Fruit fly (Drosophila melanogaster) whole organism, embryonic: Measurements from ENCODE around the gene CG31174.

ENCODE experiments used
- CG10565 ChIP-seq: fragments of 200-800 bp; sonication (Bioruptor generic); optimal IDR thresholded peaks from 3 replicates; lab custom pipeline; 2016; ENCODE audit warnings: missing biosample characterization, mild to moderate bottlenecking, missing genetic modification characterization
- CG11696 ChIP-seq: fragments of 200-800 bp; sonication (Bioruptor generic); IDR thresholded peaks from 2 replicates; pipeline ENCODE4 v1.3.6; 2022; ENCODE audit warnings: missing biosample characterization, missing genetic modification characterization
- CG12104 ChIP-seq: fragments of 200-800 bp; sonication (Bioruptor generic); optimal IDR thresholded peaks from 3 replicates; lab custom pipeline; 2016; ENCODE audit warnings: missing biosample characterization, missing genetic modification characterization
- CG12299 ChIP-seq: fragments of 200-800 bp; sonication (Bioruptor generic); optimal IDR thresholded peaks from 2 replicates; lab custom pipeline; 2018; ENCODE audit warnings: missing biosample characterization, mild to moderate bottlenecking, missing genetic modification characterization
- CG13424 ChIP-seq: fragments of 200-800 bp; sonication (Bioruptor generic); optimal IDR thresholded peaks from 2 replicates; lab custom pipeline; 2019; ENCODE audit warnings: missing biosample characterization, mild to moderate bottlenecking, missing genetic modification characterization, moderate library complexity
- CG13894 ChIP-seq: fragments of 200-800 bp; sonication (Bioruptor generic); optimal IDR thresholded peaks from 3 replicates; lab custom pipeline; 2018; ENCODE audit warnings: missing biosample characterization, mild to moderate bottlenecking, missing genetic modification characterization, moderate library complexity
- CG14441 ChIP-seq: fragments of 200-800 bp; sonication (Bioruptor generic); IDR thresholded peaks from 2 replicates; pipeline ENCODE4 v1.3.6; 2022; ENCODE audit warnings: missing biosample characterization, missing genetic modification characterization
- CG15479 ChIP-seq: fragments of 200-800 bp; sonication (Bioruptor generic); optimal IDR thresholded peaks from 3 replicates; lab custom pipeline; 2019; ENCODE audit warnings: missing biosample characterization, mild to moderate bottlenecking, missing genetic modification characterization, moderate library complexity
- CG15601 ChIP-seq: fragments of 200-800 bp; sonication (Bioruptor generic); optimal IDR thresholded peaks from 3 replicates; lab custom pipeline; 2019; ENCODE audit warnings: missing biosample characterization, mild to moderate bottlenecking, missing genetic modification characterization, moderate library complexity
- CG18011 ChIP-seq: fragments of 200-800 bp; sonication (Bioruptor generic); optimal IDR thresholded peaks from 2 replicates; lab custom pipeline; 2017; ENCODE audit warnings: missing biosample characterization, missing genetic modification characterization, mild to moderate bottlenecking, moderate library complexity, missing genotype
- CG2875 ChIP-seq: fragments of 200-800 bp; sonication (Bioruptor generic); optimal IDR thresholded peaks from 2 replicates; lab custom pipeline; 2017; ENCODE audit warnings: missing biosample characterization, mild to moderate bottlenecking, missing genetic modification characterization, missing genetic modification reagents
- CG30403 ChIP-seq: fragments of 200-800 bp; sonication (Bioruptor generic); optimal IDR thresholded peaks from 3 replicates; lab custom pipeline; 2016; ENCODE audit warnings: missing biosample characterization, missing genetic modification characterization
- CG3838 ChIP-seq: fragments of 200-800 bp; sonication (Bioruptor generic); optimal IDR thresholded peaks from 3 replicates; lab custom pipeline; 2016; ENCODE audit warnings: missing biosample characterization, missing genetic modification characterization
- CG4360 ChIP-seq: fragments of 200-800 bp; sonication (Bioruptor generic); IDR thresholded peaks from 2 replicates; pipeline ENCODE4 v1.3.6; 2022; ENCODE audit warnings: missing biosample characterization, missing genetic modification characterization
- CkIIα-i1 ChIP-seq: fragments of 200-800 bp; sonication (Bioruptor generic); IDR thresholded peaks from 2 replicates; pipeline ENCODE4 v1.3.6; 2022; ENCODE audit warnings: missing biosample characterization, missing genetic modification characterization
- D19A ChIP-seq: fragments of 200-800 bp; optimal IDR thresholded peaks from 3 replicates; lab custom pipeline; 2019; ENCODE audit warnings: missing biosample characterization, mild to moderate bottlenecking, missing genetic modification characterization, moderate library complexity
- Dad ChIP-seq: fragments of 200-800 bp; sonication (Bioruptor generic); optimal IDR thresholded peaks from 3 replicates; lab custom pipeline; 2016; ENCODE audit warnings: missing biosample characterization, missing genetic modification characterization
- Dbx ChIP-seq: fragments of 200-800 bp; sonication (Bioruptor generic); IDR thresholded peaks from 3 replicates; pipeline ENCODE4 v1.3.6; 2022; ENCODE audit warnings: missing biosample characterization, missing genetic modification characterization
- Dfd ChIP-seq, 2 experiments: fragments of >200 bp; optimal IDR thresholded peaks; 2 replicates each; lab custom pipeline; 2017; ENCODE audit warnings: missing biosample characterization in 2 of 2, missing genetic modification characterization in 2 of 2
- Dll ChIP-seq: fragments of 200-800 bp; sonication (Bioruptor generic); IDR thresholded peaks from 4 replicates; pipeline ENCODE4 v1.3.6; 2022; ENCODE audit warnings: missing biosample characterization, missing genetic modification characterization; ENCODE audit not compliant: partially characterized antibody
- Ets65A ChIP-seq: fragments of 200-800 bp; sonication (Bioruptor generic); peaks from one replicate; lab custom pipeline; 2016; ENCODE audit warnings: missing biosample characterization, missing genetic modification characterization
- Fer3 ChIP-seq: fragments of 200-800 bp; sonication (Bioruptor generic); optimal IDR thresholded peaks from 2 replicates; lab custom pipeline; 2018; ENCODE audit warnings: missing biosample characterization, mild to moderate bottlenecking, missing genetic modification characterization, moderate library complexity
- Lim3 ChIP-seq: fragments of 200-800 bp; sonication (Bioruptor generic); IDR thresholded peaks from 2 replicates; pipeline ENCODE4 v1.3.6; 2022; ENCODE audit warnings: missing biosample characterization, missing genetic modification characterization
- Med ChIP-seq: fragments of 200-800 bp; sonication (Bioruptor generic); peaks from one replicate; lab custom pipeline; 2016; ENCODE audit warnings: missing biosample characterization, missing genetic modification characterization, mild to moderate bottlenecking, inconsistent platforms, moderate library complexity
- Meics ChIP-seq: fragments of 200-800 bp; sonication (Bioruptor generic); optimal IDR thresholded peaks from 2 replicates; lab custom pipeline; 2017; ENCODE audit warnings: missing biosample characterization, mild to moderate bottlenecking, missing genetic modification characterization
- Pdp1 ChIP-seq, 2 experiments: fragments of 200-800 bp; sonication (Bioruptor generic); optimal IDR thresholded peaks; 3 replicates each; lab custom pipeline; 2016; ENCODE audit warnings: missing biosample characterization in 2 of 2, missing genetic modification characterization in 2 of 2, mild to moderate bottlenecking in 1 of 2, moderate library complexity in 1 of 2
- Tbp ChIP-seq: fragments of >200 bp; optimal IDR thresholded peaks from 2 replicates; lab custom pipeline; 2018; ENCODE audit warnings: missing biosample characterization, missing genetic modification characterization
- Trl ChIP-seq, 3 experiments: fragments of >200 bp in 2 of 3; fragments of 200-800 bp in 1 of 3; sonication (Bioruptor generic) in 1 of 3; optimal IDR thresholded peaks; 2 replicates in 1 of 3; 3 replicates in 2 of 3; lab custom pipeline; 2016 to 2017; ENCODE audit warnings: missing biosample characterization in 1 of 3, missing genetic modification characterization in 1 of 3
- Usf ChIP-seq: fragments of 200-800 bp; sonication (Bioruptor generic); optimal IDR thresholded peaks from 2 replicates; lab custom pipeline; 2017; ENCODE audit warnings: missing genotype, missing biosample characterization, missing genetic modification characterization
- cato ChIP-seq: fragments of 200-800 bp; sonication (Bioruptor generic); optimal IDR thresholded peaks from 2 replicates; lab custom pipeline; 2016; ENCODE audit warnings: missing biosample characterization, missing genetic modification characterization, borderline replicate concordance
- cwo ChIP-seq: fragments of 200-800 bp; sonication (Bioruptor generic); optimal IDR thresholded peaks from 3 replicates; lab custom pipeline; 2017; ENCODE audit warnings: missing biosample characterization, missing genetic modification characterization, mild to moderate bottlenecking, moderate library complexity, missing genetic modification reagents
- eve ChIP-seq, 2 experiments: fragments of >200 bp; optimal IDR thresholded peaks; 2 replicates each; lab custom pipeline; 2017; ENCODE audit warnings: missing biosample characterization in 2 of 2, missing genetic modification characterization in 2 of 2
- ewg ChIP-seq: fragments of 200-800 bp; sonication (Bioruptor generic); optimal IDR thresholded peaks from 3 replicates; lab custom pipeline; 2017; ENCODE audit warnings: mild to moderate bottlenecking, missing biosample characterization, missing genetic modification reagents, missing genetic modification characterization
- ftz-f1 ChIP-seq: fragments of 200-800 bp; sonication (Bioruptor generic); optimal IDR thresholded peaks from 2 replicates; lab custom pipeline; 2016; ENCODE audit warnings: missing biosample characterization, missing genetic modification characterization
- grn ChIP-seq: fragments of 200-800 bp; sonication (Bioruptor generic); optimal IDR thresholded peaks from 3 replicates; lab custom pipeline; 2017; ENCODE audit warnings: missing biosample characterization, missing genetic modification characterization
- hth ChIP-seq: fragments of >200 bp; optimal IDR thresholded peaks from 2 replicates; lab custom pipeline; 2017; ENCODE audit warnings: inconsistent platforms
- lbe ChIP-seq: fragments of 200-800 bp; sonication (Bioruptor generic); optimal IDR thresholded peaks from 2 replicates; lab custom pipeline; 2016; ENCODE audit warnings: missing biosample characterization, mild to moderate bottlenecking, missing genetic modification characterization
- oc ChIP-seq: fragments of 200-800 bp; sonication (Bioruptor generic); optimal IDR thresholded peaks from 2 replicates; lab custom pipeline; 2018; ENCODE audit warnings: missing biosample characterization, mild to moderate bottlenecking, missing genetic modification characterization, moderate library complexity
- phol ChIP-seq: fragments of 200-800 bp; sonication (Bioruptor generic); optimal IDR thresholded peaks from 3 replicates; lab custom pipeline; 2018; ENCODE audit warnings: missing biosample characterization, mild to moderate bottlenecking, missing genetic modification characterization, moderate library complexity
- pnt ChIP-seq: fragments of 200-800 bp; sonication (Bioruptor generic); optimal IDR thresholded peaks from 3 replicates; lab custom pipeline; 2016; ENCODE audit warnings: missing biosample characterization, missing genetic modification characterization
- repo ChIP-seq: fragments of 200-800 bp; sonication (Bioruptor generic); optimal IDR thresholded peaks from 2 replicates; lab custom pipeline; 2016; ENCODE audit warnings: missing biosample characterization, missing genetic modification characterization
- sd ChIP-seq: fragments of 200-800 bp; sonication (Bioruptor generic); optimal IDR thresholded peaks from 3 replicates; lab custom pipeline; 2018; ENCODE audit warnings: missing biosample characterization, mild to moderate bottlenecking, missing genetic modification characterization, moderate library complexity
- sens ChIP-seq: fragments of 200-800 bp; sonication (Bioruptor generic); peaks from one replicate; lab custom pipeline; 2016; ENCODE audit warnings: missing biosample characterization, missing genetic modification characterization
- stc ChIP-seq: fragments of 200-800 bp; sonication (Bioruptor generic); IDR thresholded peaks from 2 replicates; pipeline ENCODE4 v1.3.6; 2022; ENCODE audit warnings: missing biosample characterization, missing genetic modification characterization
- tgo ChIP-seq: fragments of 200-800 bp; sonication (Bioruptor generic); IDR thresholded peaks from 3 replicates; pipeline ENCODE4 v1.3.6; 2022; ENCODE audit warnings: missing biosample characterization, missing genetic modification characterization
- tna ChIP-seq: fragments of 200-800 bp; sonication (Bioruptor generic); IDR thresholded peaks from 2 replicates; pipeline ENCODE4 v1.3.6; 2022; ENCODE audit warnings: missing biosample characterization, missing genetic modification characterization; ENCODE audit not compliant: partially characterized antibody
- usp ChIP-seq: fragments of >200 bp; optimal IDR thresholded peaks from 2 replicates; lab custom pipeline; 2017; ENCODE audit warnings: missing biosample characterization, missing genetic modification characterization
- yki ChIP-seq: fragments of >200 bp; optimal IDR thresholded peaks from 3 replicates; lab custom pipeline; 2018

Gene CG31174

DNA sequence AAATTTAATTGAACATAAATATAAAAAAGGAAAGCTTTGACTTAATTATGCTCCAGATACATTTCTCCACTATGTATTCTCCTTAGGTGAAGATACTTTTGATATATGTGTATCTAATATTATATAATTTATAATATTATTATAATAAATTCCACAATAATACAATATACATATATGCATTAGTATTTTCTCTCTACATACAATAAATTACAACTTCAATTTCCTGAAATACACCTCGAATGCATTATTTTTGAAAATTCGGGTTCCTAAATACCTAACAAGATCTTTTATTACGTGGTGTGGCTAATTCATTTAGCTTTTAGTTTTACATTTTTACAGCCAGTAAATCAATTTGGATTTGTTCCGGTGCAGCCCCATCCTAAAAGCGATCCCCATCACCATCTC, 39.0 kb downstream of the CG31174 start (continued):
- TF ChIP-seq Trl (optimal IDR thresholded peaks at IDR 0.05; lab: Kevin White, UChicago): no peak
- no peak for TF ChIP-seq Trl (GFP tag; optimal IDR thresholded peaks at IDR 0.05; lab: Kevin White, UChicago)
- no peak for TF ChIP-seq CG11696
- no peak for TF ChIP-seq CG2875 (GFP tag; lab: Kevin White, UChicago)

DNA sequence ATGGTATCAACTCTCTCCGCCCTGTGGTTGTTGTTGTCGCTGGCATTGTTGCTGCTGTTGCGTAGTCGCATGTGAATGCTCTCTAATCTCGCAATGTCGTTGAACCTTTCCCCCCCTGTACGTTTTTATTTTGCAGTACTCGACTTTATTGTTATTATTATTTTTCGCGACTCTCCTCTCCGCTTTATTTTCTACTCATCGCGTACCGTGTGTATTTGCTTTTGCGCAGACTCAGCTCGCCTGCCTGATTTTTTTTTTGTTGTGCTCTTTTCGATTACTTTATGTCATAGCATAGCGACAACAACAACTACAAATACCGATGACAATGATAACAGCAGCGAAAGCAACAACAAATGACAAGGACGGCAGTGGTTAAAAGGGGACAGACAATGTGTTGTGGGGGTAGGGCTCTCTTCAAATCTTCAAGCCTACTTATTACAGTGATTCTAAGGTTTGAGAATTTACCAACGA, 39.8 kb downstream of the CG31174 start:
- TF ChIP-seq tgo (0 out of 3 replicates have a peak, but pooled peaks have one; percentile 1), CG12299 (tag; lab: Kevin White, UChicago) (no peak), CG15479 (GFP tag; lab: Kevin White, UChicago) (peak; percentile 76), Fer3 (tag; lab: Kevin White, UChicago) (no peak), Pdp1 (GFP tag; optimal IDR thresholded peaks at IDR 0.05; lab: Kevin White, UChicago) (peak in 1 of 2 experiments; percentile 81), sens (GFP tag; lab: Kevin White, UChicago) (peak; percentile 86), pnt (GFP tag; lab: Kevin White, UChicago) (no peak), Meics (GFP tag; lab: Kevin White, UChicago) (no peak), Med (peak; percentile 55), CG13424 (tag; lab: Kevin White, UChicago) (no peak), cato (GFP tag; lab: Kevin White, UChicago) (no peak), usp (GFP tag; lab: Kevin White, UChicago) (no peak), ewg (GFP tag; lab: Kevin White, UChicago) (peak; percentile 12), tna (no peak), repo (GFP tag; lab: Kevin White, UChicago) (no peak), grn (GFP tag; lab: Kevin White, UChicago) (peak; percentile 73), CG18011 (GFP tag; lab: Kevin White, UChicago) (no peak), CG4360 (GFP tag; lab: Robert Waterston, UW) (peak; percentile 98), CG12104 (no peak), CG15601 (no peak), CG3838 (GFP tag; lab: Kevin White, UChicago) (peak; percentile 14), CG10565 (GFP tag; lab: Kevin White, UChicago) (no peak), CkIIα-i1 (GFP tag; lab: Robert Waterston, UW) (no peak), oc (peak; percentile 5), eve (GFP tag; optimal IDR thresholded peaks at IDR 0.05; lab: Kevin White, UChicago) (peak in 1 of 2 experiments; percentile 16), CG30403 (GFP tag; lab: Kevin White, UChicago) (no peak), Dbx (GFP tag; lab: Robert Waterston, UW) (no peak), Tbp (no peak), Dfd (GFP tag; optimal IDR thresholded peaks at IDR 0.05; lab: Kevin White, UChicago) (no peak), cwo (no peak), Usf (GFP tag; lab: Kevin White, UChicago) (no peak), yki (lab: Kevin White, UChicago) (peak; percentile 36), lbe (peak; percentile 51), Dll (GFP tag; lab: Robert Waterston, UW) (0 out of 4 replicates have a peak, but pooled peaks have one; percentile 33), Dad (GFP tag; lab: Kevin White, UChicago) (no peak), CG14441 (GFP tag; lab: Robert Waterston, UW) (no peak), Trl (optimal IDR thresholded peaks at IDR 0.05; lab: Kevin White, UChicago) (peak; percentile 60 to 78), Trl (GFP tag; optimal IDR thresholded peaks at IDR 0.05; lab: Kevin White, UChicago) (no peak), stc (no peak), Ets65A (GFP tag; lab: Kevin White, UChicago) (no peak), hth (lab: Kevin White, UChicago) (no peak), sd (tag; lab: Kevin White, UChicago) (peak; percentile 15), phol (tag; lab: Kevin White, UChicago) (no peak), Lim3 (GFP tag; lab: Robert Waterston, UW) (no peak), ftz-f1 (no peak), D19A (tag; lab: Kevin White, UChicago) (peak; percentile 79), CG13894 (tag; lab: Kevin White, UChicago) (no peak)
